Fruit fly (Drosophila melanogaster) S2 (cell line): Measurements from ENCODE around the gene ATPsynGL.
"Not testable (repeated sequence)": the region's sequence is repeated elsewhere in the genome, so short reads cannot be mapped to it uniquely, and the experiment has no call there.

Experiments
- CG8478 ChIP-seq: fragments of >200 bp; optimal IDR thresholded peaks from 2 replicates; lab custom pipeline; 2018
- CTCF ChIP-seq, 2 experiments: fragments of >200 bp; optimal IDR thresholded peaks; 2 replicates each; lab custom pipeline; 2018

Gene ATPsynGL

dm6 chr2L:7746975-7747374, at the start of gene ATPsynGL:
ATPsynGL (plus strand) TSS chr2L:7747275.
- TF ChIP-seq CTCF (optimal IDR thresholded peaks at IDR 0.05; lab: Kevin White, UChicago) (no peak), CG8478 (lab: Kevin White, UChicago) (no peak)

dm6 chr2L:7701417-7701816, 45.7 kb upstream of the ATPsynGL start, which contains the start of gene Tep2:
Tep2 (minus strand) TSS chr2L:7701601.
- TF ChIP-seq CG8478 (lab: Kevin White, UChicago) (no peak), CTCF (optimal IDR thresholded peaks at IDR 0.05; lab: Kevin White, UChicago) (no peak)

- no peak for TF ChIP-seq CTCF (optimal IDR thresholded peaks at IDR 0.05; lab: Kevin White, UChicago)
- TF ChIP-seq CG8478 (lab: Kevin White, UChicago): no peak
Measured at dm6 chr2L:7702383-7703188, 44.5 kb upstream of the ATPsynGL start, which contains the start of gene Tep3. Tep3 (plus strand) TSS chr2L:7702805.

- TF ChIP-seq CTCF (optimal IDR thresholded peaks at IDR 0.05; lab: Kevin White, UChicago) (no peak), CG8478 (lab: Kevin White, UChicago) (no peak)
Measured at dm6 chr2L:7703534-7703933, 43.5 kb upstream of the ATPsynGL start.

- TF ChIP-seq CTCF (optimal IDR thresholded peaks at IDR 0.05; lab: Kevin White, UChicago): no peak
- no peak for TF ChIP-seq CG8478 (lab: Kevin White, UChicago)
Measured at dm6 chr2L:7710580-7710979, 36.5 kb upstream of the ATPsynGL start, which contains the start of gene Ntl. Ntl (plus strand) TSS chr2L:7710880.

dm6 chr2L:7711034-7711685, 35.9 kb upstream of the ATPsynGL start:
- TF ChIP-seq CTCF (optimal IDR thresholded peaks at IDR 0.05; lab: Kevin White, UChicago): no peak
- no peak for TF ChIP-seq CG8478 (lab: Kevin White, UChicago)

dm6 chr2L:7716545-7716944, 30.5 kb upstream of the ATPsynGL start, which contains the start of gene CG33296:
CG33296 (minus strand) TSS chr2L:7716645.
- TF ChIP-seq CG8478 (lab: Kevin White, UChicago) (no peak), CTCF (optimal IDR thresholded peaks at IDR 0.05; lab: Kevin White, UChicago) (no peak)

dm6 chr2L:7719387-7719786, 27.7 kb upstream of the ATPsynGL start, which contains the start of gene CG13793:
CG13793 (minus strand) TSS chr2L:7719487.
- TF ChIP-seq CG8478 (lab: Kevin White, UChicago) (no peak), CTCF (optimal IDR thresholded peaks at IDR 0.05; lab: Kevin White, UChicago) (no peak)

dm6 chr2L:7722102-7722501, 25.0 kb upstream of the ATPsynGL start:
- no peak for TF ChIP-seq CG8478 (lab: Kevin White, UChicago)
- TF ChIP-seq CTCF (optimal IDR thresholded peaks at IDR 0.05; lab: Kevin White, UChicago): no peak

dm6 chr2L:7722723-7723122, 24.4 kb upstream of the ATPsynGL start, which contains the start of gene CG13794:
CG13794 (minus strand) TSS chr2L:7722823.
- TF ChIP-seq CTCF (optimal IDR thresholded peaks at IDR 0.05; lab: Kevin White, UChicago): no peak
- no peak for TF ChIP-seq CG8478 (lab: Kevin White, UChicago)

dm6 chr2L:7726268-7726997, 20.6 kb upstream of the ATPsynGL start, which contains the start of gene CG13795:
CG13795 (minus strand) TSS chr2L:7726298.
- TF ChIP-seq CTCF (optimal IDR thresholded peaks at IDR 0.05; lab: Kevin White, UChicago): no peak
- TF ChIP-seq CG8478 (lab: Kevin White, UChicago): no peak

dm6 chr2L:7732570-7732969, 14.5 kb upstream of the ATPsynGL start, which contains the start of gene CG13796:
CG13796 (minus strand) TSS chr2L:7732670.
- TF ChIP-seq CG8478 (lab: Kevin White, UChicago); CTCF (optimal IDR thresholded peaks at IDR 0.05; lab: Kevin White, UChicago): not testable (repeated sequence)

- not testable (repeated sequence) for TF ChIP-seq CTCF (optimal IDR thresholded peaks at IDR 0.05; lab: Kevin White, UChicago); CG8478 (lab: Kevin White, UChicago)
Measured at dm6 chr2L:7738709-7739108, 8.4 kb upstream of the ATPsynGL start, which contains the start of gene CG31904. CG31904 (minus strand) TSS chr2L:7738809.

dm6 chr2L:7741437-7741836, 5.6 kb upstream of the ATPsynGL start, which contains the start of gene Acp1:
Acp1 (minus strand) TSS chr2L:7741537.
- no peak for TF ChIP-seq CTCF (optimal IDR thresholded peaks at IDR 0.05; lab: Kevin White, UChicago)
- no peak for TF ChIP-seq CG8478 (lab: Kevin White, UChicago)
